Fruit fly (Drosophila melanogaster) whole organism, embryonic: Measurements from ENCODE around the gene CG3032.

ENCODE experiments used
- Atf-2 ChIP-seq: fragments of 200-800 bp; sonication (Bioruptor generic); optimal IDR thresholded peaks from 2 replicates; lab custom pipeline; 2016; ENCODE audit warnings: missing biosample characterization, missing genetic modification characterization
- CG10565 ChIP-seq: fragments of 200-800 bp; sonication (Bioruptor generic); optimal IDR thresholded peaks from 3 replicates; lab custom pipeline; 2016; ENCODE audit warnings: missing biosample characterization, mild to moderate bottlenecking, missing genetic modification characterization
- CG13894 ChIP-seq: fragments of 200-800 bp; sonication (Bioruptor generic); optimal IDR thresholded peaks from 3 replicates; lab custom pipeline; 2018; ENCODE audit warnings: missing biosample characterization, mild to moderate bottlenecking, missing genetic modification characterization, moderate library complexity
- CG1832 ChIP-seq: fragments of 200-800 bp; sonication (Bioruptor generic); optimal IDR thresholded peaks from 2 replicates; lab custom pipeline; 2017; ENCODE audit warnings: missing biosample characterization, mild to moderate bottlenecking, missing genetic modification characterization, inconsistent platforms
- CG2199 ChIP-seq: fragments of 200-800 bp; sonication (Bioruptor generic); IDR thresholded peaks from 3 replicates; pipeline ENCODE4 v1.3.6; 2022; ENCODE audit warnings: missing biosample characterization, missing genetic modification characterization
- CG32772 ChIP-seq: fragments of 200-800 bp; sonication (Bioruptor generic); IDR thresholded peaks from 2 replicates; pipeline ENCODE4 v1.3.6; 2022; ENCODE audit warnings: missing biosample characterization, missing genetic modification characterization
- CG3281 ChIP-seq: fragments of 200-800 bp; sonication (Bioruptor generic); optimal IDR thresholded peaks from 3 replicates; lab custom pipeline; 2017; ENCODE audit warnings: missing biosample characterization, mild to moderate bottlenecking, missing genetic modification characterization
- CG3995 ChIP-seq: fragments of 200-800 bp; sonication (Bioruptor generic); optimal IDR thresholded peaks from 3 replicates; lab custom pipeline; 2016; ENCODE audit warnings: missing biosample characterization, missing genetic modification characterization
- CG7556 ChIP-seq: fragments of 200-800 bp; sonication (Bioruptor generic); optimal IDR thresholded peaks from 2 replicates; lab custom pipeline; 2017; ENCODE audit warnings: missing biosample characterization, mild to moderate bottlenecking, missing genetic modification characterization
- CG7987 ChIP-seq: fragments of 200-800 bp; sonication (Bioruptor generic); optimal IDR thresholded peaks from 2 replicates; lab custom pipeline; 2018; ENCODE audit warnings: missing biosample characterization, mild to moderate bottlenecking, missing genetic modification characterization, moderate library complexity
- CG8924 ChIP-seq: fragments of 200-800 bp; optimal IDR thresholded peaks from 3 replicates; lab custom pipeline; 2019; ENCODE audit warnings: missing biosample characterization, mild to moderate bottlenecking, missing genetic modification characterization, moderate library complexity
- CG9932 ChIP-seq: fragments of 200-800 bp; sonication (Bioruptor generic); IDR thresholded peaks from 2 replicates; pipeline ENCODE4 v1.3.6; 2022; ENCODE audit warnings: missing biosample characterization, missing genetic modification characterization
- Dref ChIP-seq: fragments of 200-800 bp; sonication (Bioruptor generic); IDR thresholded peaks from 2 replicates; pipeline ENCODE4 v1.3.6; 2022; ENCODE audit warnings: missing biosample characterization, missing genetic modification characterization
- Elba2 ChIP-seq: fragments of 200-800 bp; sonication (Bioruptor generic); optimal IDR thresholded peaks from 3 replicates; lab custom pipeline; 2016; ENCODE audit warnings: missing biosample characterization, missing genetic modification characterization
- Fer2 ChIP-seq: fragments of 200-800 bp; sonication (Bioruptor generic); optimal IDR thresholded peaks from 2 replicates; lab custom pipeline; 2018; ENCODE audit warnings: missing biosample characterization, mild to moderate bottlenecking, missing genetic modification characterization, moderate library complexity
- Fer3 ChIP-seq: fragments of 200-800 bp; sonication (Bioruptor generic); optimal IDR thresholded peaks from 2 replicates; lab custom pipeline; 2018; ENCODE audit warnings: missing biosample characterization, mild to moderate bottlenecking, missing genetic modification characterization, moderate library complexity
- GATAe ChIP-seq: fragments of 200-800 bp; sonication (Bioruptor generic); conservative IDR thresholded peaks from 2 replicates; pipeline ENCODE4 v1.3.6; 2022; ENCODE audit warnings: missing biosample characterization, missing genetic modification characterization
- Gug ChIP-seq: fragments of 200-800 bp; sonication (Bioruptor generic); IDR thresholded peaks from 4 replicates; pipeline ENCODE4 v1.3.6; 2022; ENCODE audit warnings: missing biosample characterization, missing genetic modification characterization
- Mes4 ChIP-seq: fragments of 200-800 bp; sonication (Bioruptor generic); optimal IDR thresholded peaks from 2 replicates; lab custom pipeline; 2016; ENCODE audit warnings: missing biosample characterization, missing genetic modification characterization
- PHDP ChIP-seq: fragments of 200-800 bp; sonication (Bioruptor generic); optimal IDR thresholded peaks from 3 replicates; lab custom pipeline; 2018; ENCODE audit warnings: missing biosample characterization, mild to moderate bottlenecking, missing genetic modification characterization, moderate library complexity
- TFAM ChIP-seq: fragments of 200-800 bp; sonication (Bioruptor generic); optimal IDR thresholded peaks from 2 replicates; lab custom pipeline; 2017; ENCODE audit warnings: missing biosample characterization, missing genetic modification characterization, inconsistent platforms
- ase ChIP-seq: fragments of 200-800 bp; sonication (Bioruptor generic); IDR thresholded peaks from 3 replicates; pipeline ENCODE4 v1.3.6; 2022; ENCODE audit warnings: missing biosample characterization, missing genetic modification characterization
- ash1 ChIP-seq: fragments of 200-800 bp; sonication (Bioruptor generic); optimal IDR thresholded peaks from 2 replicates; lab custom pipeline; 2018; ENCODE audit warnings: missing biosample characterization, mild to moderate bottlenecking, missing genetic modification characterization
- bab2 ChIP-seq: fragments of 200-800 bp; sonication (Bioruptor generic); optimal IDR thresholded peaks from 2 replicates; lab custom pipeline; 2016; ENCODE audit warnings: missing biosample characterization, missing genetic modification characterization
- cad ChIP-seq: fragments of >200 bp; optimal IDR thresholded peaks from 2 replicates; lab custom pipeline; 2017; ENCODE audit warnings: missing biosample characterization, missing genetic modification characterization
- cas ChIP-seq: fragments of 200-800 bp; sonication (Bioruptor generic); IDR thresholded peaks from 2 replicates; pipeline ENCODE4 v1.3.6; 2022; ENCODE audit warnings: missing biosample characterization, missing genetic modification characterization
- en ChIP-seq: fragments of 200-800 bp; sonication (Bioruptor generic); optimal IDR thresholded peaks from 2 replicates; lab custom pipeline; 2016; ENCODE audit warnings: missing biosample characterization, missing genetic modification characterization
- fd64A ChIP-seq: fragments of 200-800 bp; sonication (Bioruptor generic); optimal IDR thresholded peaks from 3 replicates; lab custom pipeline; 2018; ENCODE audit warnings: missing biosample characterization, mild to moderate bottlenecking, missing genetic modification characterization
- gt ChIP-seq: fragments of 200-800 bp; sonication (Bioruptor generic); IDR thresholded peaks from 2 replicates; pipeline ENCODE4 v1.3.6; 2022; ENCODE audit warnings: missing biosample characterization, missing genetic modification characterization
- her ChIP-seq: fragments of 200-800 bp; sonication (Bioruptor generic); optimal IDR thresholded peaks from 2 replicates; lab custom pipeline; 2016; ENCODE audit warnings: missing biosample characterization, missing genetic modification characterization
- insv ChIP-seq, 2 experiments: fragments of 200-800 bp; sonication (Bioruptor generic); optimal IDR thresholded peaks; 3 replicates each; lab custom pipeline; 2016 to 2018; ENCODE audit warnings: missing biosample characterization in 2 of 2, missing genetic modification characterization in 2 of 2
- inv ChIP-seq: fragments of 200-800 bp; sonication (Bioruptor generic); IDR thresholded peaks from 2 replicates; pipeline ENCODE4 v1.3.6; 2022; ENCODE audit warnings: missing biosample characterization, missing genetic modification characterization; ENCODE audit not compliant: partially characterized antibody
- lmd ChIP-seq: fragments of 200-800 bp; sonication (Bioruptor generic); IDR thresholded peaks from 2 replicates; pipeline ENCODE4 v1.3.6; 2022; ENCODE audit warnings: missing biosample characterization, missing genetic modification characterization
- pan ChIP-seq, 4 experiments: fragments of >200 bp in 3 of 4; fragments of 200-800 bp in 1 of 4; sonication (Bioruptor generic) in 1 of 4; optimal IDR thresholded peaks in 3 of 4; IDR thresholded peaks in 1 of 4; 2 replicates each; pipeline versions ENCODE4 v1.3.6 to Lab custom; 2017 to 2022; ENCODE audit warnings: missing biosample characterization in 2 of 4, missing genetic modification characterization in 2 of 4, mixed read lengths in 1 of 4
- peb ChIP-seq: fragments of 200-800 bp; sonication (Bioruptor generic); IDR thresholded peaks from 2 replicates; pipeline ENCODE4 v1.3.6; 2022; ENCODE audit warnings: missing biosample characterization, missing genetic modification characterization
- row ChIP-seq: fragments of 200-800 bp; sonication (Bioruptor generic); IDR thresholded peaks from 3 replicates; pipeline ENCODE4 v1.3.6; 2022; ENCODE audit warnings: missing biosample characterization, missing genetic modification characterization
- sd ChIP-seq: fragments of 200-800 bp; sonication (Bioruptor generic); optimal IDR thresholded peaks from 3 replicates; lab custom pipeline; 2018; ENCODE audit warnings: missing biosample characterization, mild to moderate bottlenecking, missing genetic modification characterization, moderate library complexity
- seq ChIP-seq: fragments of 200-800 bp; sonication (Bioruptor generic); IDR thresholded peaks from 2 replicates; pipeline ENCODE4 v1.3.6; 2022; ENCODE audit warnings: missing biosample characterization, missing genetic modification characterization
- ssp ChIP-seq: fragments of 200-800 bp; sonication (Bioruptor generic); IDR thresholded peaks from 2 replicates; pipeline ENCODE4 v1.3.6; 2022; ENCODE audit warnings: missing biosample characterization, missing genetic modification characterization
- tap ChIP-seq: fragments of 200-800 bp; optimal IDR thresholded peaks from 3 replicates; lab custom pipeline; 2019; ENCODE audit warnings: missing biosample characterization, mild to moderate bottlenecking, missing genetic modification characterization, moderate library complexity
- tll ChIP-seq, 2 experiments: fragments of 200-800 bp in 1 of 2; fragments of >200 bp in 1 of 2; sonication (Bioruptor generic) in 1 of 2; optimal IDR thresholded peaks; 2 replicates each; lab custom pipeline; 2017 to 2019; ENCODE audit warnings: missing biosample characterization in 2 of 2, missing genetic modification characterization in 2 of 2, mild to moderate bottlenecking in 1 of 2, moderate library complexity in 1 of 2
- ttk ChIP-seq: fragments of 200-800 bp; sonication (Bioruptor generic); IDR thresholded peaks from 2 replicates; pipeline ENCODE4 v2.1.2; 2022; ENCODE audit warnings: missing biosample characterization, missing genetic modification characterization
- yki ChIP-seq: fragments of >200 bp; optimal IDR thresholded peaks from 3 replicates; lab custom pipeline; 2018

The CG3032 gene

dm6 chrX:6985182-6985851 lies 28.4 kb downstream of the CG3032 start (continued):
- TF ChIP-seq ttk (peak; percentile 56), GATAe (GFP tag; lab: Robert Waterston, UW) (no peak), insv (GFP tag; optimal IDR thresholded peaks at IDR 0.05; lab: Kevin White, UChicago) (no peak), pan (optimal IDR thresholded peaks at IDR 0.05; lab: Kevin White, UChicago) (peak in 1 of 2 experiments; percentile 15), pan (GFP tag; optimal IDR thresholded peaks at IDR 0.05 in 1 of 2, IDR thresholded peaks at IDR 0.05 in 1 of 2) (peak in 1 of 2 experiments; percentile 66), inv (peak; percentile 42; the same call in 1 of the 2 replicates), CG8924 (peak; percentile 89), Dref (GFP tag; lab: Robert Waterston, UW) (peak; percentile 59), CG9932 (GFP tag; lab: Robert Waterston, UW) (peak; percentile 42), CG13894 (peak; percentile 67), cad (GFP tag; lab: Kevin White, UChicago) (no peak), Mes4 (peak; percentile 72), CG3995 (GFP tag; lab: Kevin White, UChicago) (no peak), ssp (peak; percentile 61), Atf-2 (GFP tag; lab: Kevin White, UChicago) (peak; percentile 78), en (GFP tag; lab: Kevin White, UChicago) (peak; percentile 60), CG10565 (no peak), tll (GFP tag; optimal IDR thresholded peaks at IDR 0.05; lab: Kevin White, UChicago) (no peak), cas (GFP tag; lab: Robert Waterston, UW) (no peak), CG32772 (GFP tag; lab: Robert Waterston, UW) (peak; percentile 68), her (peak; percentile 38), TFAM (GFP tag; lab: Kevin White, UChicago) (peak; percentile 41), lmd (GFP tag; lab: Robert Waterston, UW) (peak; percentile 64), seq (peak; percentile 73), tap (tag; lab: Kevin White, UChicago) (peak; percentile 61), Fer3 (tag; lab: Kevin White, UChicago) (peak; percentile 44), PHDP (peak; percentile 76), CG2199 (GFP tag; lab: Robert Waterston, UW) (no peak), peb (GFP tag; lab: Robert Waterston, UW) (peak; percentile 82), CG1832 (GFP tag; lab: Kevin White, UChicago) (no peak), row (peak; percentile 90), Elba2 (GFP tag; lab: Kevin White, UChicago) (peak; percentile 28), gt (GFP tag; lab: Robert Waterston, UW) (0 out of 2 replicates have a peak, but pooled peaks have one; percentile 39), yki (lab: Kevin White, UChicago) (no peak), sd (tag; lab: Kevin White, UChicago) (peak; percentile 63), CG3281 (GFP tag; lab: Kevin White, UChicago) (peak; percentile 42), CG7987 (GFP tag; lab: Kevin White, UChicago) (no peak), fd64A (GFP tag; lab: Kevin White, UChicago) (peak; percentile 54), CG7556 (GFP tag; lab: Kevin White, UChicago) (peak; percentile 79), ash1 (no peak), Fer2 (tag; lab: Kevin White, UChicago) (no peak), Gug (GFP tag; lab: Robert Waterston, UW) (peak; percentile 43; the same call in 1 of the 4 replicates), ase (GFP tag; lab: Robert Waterston, UW) (peak; percentile 46; the same call in 1 of the 3 replicates), bab2 (peak; percentile 80)
